Fruit fly (Drosophila melanogaster): ENCODE measurements around the gene CG3638.

- TF ChIP-seq EcR (GFP tag; optimal IDR thresholded peaks at IDR 0.05) (no peak), CG8301 (tag; optimal IDR thresholded peaks at IDR 0.05) (no peak), Ets98B (GFP tag; IDR thresholded peaks at IDR 0.05) (no peak), CG32121 (GFP tag; IDR thresholded peaks at IDR 0.05) (no peak), CG34367 (tag; optimal IDR thresholded peaks at IDR 0.05) (no peak), gl (tag; optimal IDR thresholded peaks at IDR 0.05) (no peak), CG13204 (GFP tag; optimal IDR thresholded peaks at IDR 0.05) (no peak), CG4496 (GFP tag; IDR thresholded peaks at IDR 0.05) (no peak), CG14655 (GFP tag; optimal IDR thresholded peaks at IDR 0.05) (no peak), Snoo (tag; optimal IDR thresholded peaks at IDR 0.05) (no peak), CG17806 (tag; optimal IDR thresholded peaks at IDR 0.05) (no peak), Pif1B (GFP tag; optimal IDR thresholded peaks at IDR 0.05) (no peak), fd96Ca (GFP tag; IDR thresholded peaks at IDR 0.05) (no peak)
Measured at dm6 chrX:1256131-1256530, 19.6 kb upstream of the CG3638 start.
